Fruit fly (Drosophila melanogaster) whole organism, embryonic: ENCODE data around the gene wda.
A peak's percentile ranks its signal among the peaks of the same experiment; 100 is the strongest.

Experiments used
- Bteb2 ChIP-seq: fragments of 200-800 bp; sonication (Bioruptor generic); optimal IDR thresholded peaks from 2 replicates; lab custom pipeline; 2016; ENCODE audit warnings: missing biosample characterization, missing genetic modification characterization
- CG10274 ChIP-seq: fragments of 200-800 bp; sonication (Bioruptor generic); optimal IDR thresholded peaks from 3 replicates; lab custom pipeline; 2017; ENCODE audit warnings: missing biosample characterization, mild to moderate bottlenecking, missing genetic modification characterization
- CG10462 ChIP-seq: fragments of 200-800 bp; sonication (Bioruptor generic); optimal IDR thresholded peaks from 2 replicates; lab custom pipeline; 2016; ENCODE audit warnings: missing biosample characterization, missing genetic modification characterization
- CG11085 ChIP-seq: fragments of 200-800 bp; sonication (Bioruptor generic); IDR thresholded peaks from 2 replicates; pipeline ENCODE4 v1.3.6; 2022; ENCODE audit warnings: missing biosample characterization, missing genetic modification characterization
- CG11560 ChIP-seq: fragments of 200-800 bp; sonication (Bioruptor generic); IDR thresholded peaks from 3 replicates; pipeline ENCODE4 v1.3.6; 2022; ENCODE audit warnings: missing biosample characterization, missing genetic modification characterization
- CG12071 ChIP-seq: fragments of 200-800 bp; sonication (Bioruptor generic); optimal IDR thresholded peaks from 3 replicates; lab custom pipeline; 2018; ENCODE audit warnings: missing biosample characterization, mild to moderate bottlenecking, missing genetic modification characterization
- CG12104 ChIP-seq: fragments of 200-800 bp; sonication (Bioruptor generic); optimal IDR thresholded peaks from 3 replicates; lab custom pipeline; 2016; ENCODE audit warnings: missing biosample characterization, missing genetic modification characterization
- CG12659 ChIP-seq: fragments of 200-800 bp; sonication (Bioruptor generic); optimal IDR thresholded peaks from 3 replicates; lab custom pipeline; 2017; ENCODE audit warnings: mild to moderate bottlenecking, missing biosample characterization, missing genetic modification reagents, missing genetic modification characterization
- CG14014 ChIP-seq: fragments of 200-800 bp; sonication (Bioruptor generic); IDR thresholded peaks from 2 replicates; pipeline ENCODE4 v1.3.6; 2022; ENCODE audit warnings: missing biosample characterization, missing genetic modification characterization
- CG14050 ChIP-seq: fragments of 200-800 bp; sonication (Bioruptor generic); IDR thresholded peaks from 3 replicates; pipeline ENCODE4 v1.3.6; 2022; ENCODE audit warnings: missing biosample characterization, missing genetic modification characterization
- CG14667 ChIP-seq: fragments of 200-800 bp; sonication (Bioruptor generic); IDR thresholded peaks from 2 replicates; pipeline ENCODE4 v1.3.6; 2022; ENCODE audit warnings: missing biosample characterization, missing genetic modification characterization
- CG34224 ChIP-seq: fragments of 200-800 bp; sonication (Bioruptor generic); IDR thresholded peaks from 3 replicates; pipeline ENCODE4 v1.3.6; 2022; ENCODE audit warnings: missing biosample characterization, missing genetic modification characterization; ENCODE audit not compliant: partially characterized antibody
- CG4360 ChIP-seq: fragments of 200-800 bp; sonication (Bioruptor generic); IDR thresholded peaks from 2 replicates; pipeline ENCODE4 v1.3.6; 2022; ENCODE audit warnings: missing biosample characterization, missing genetic modification characterization
- CG6175 ChIP-seq: fragments of 200-800 bp; sonication (Bioruptor generic); IDR thresholded peaks from 3 replicates; pipeline ENCODE4 v1.3.6; 2022; ENCODE audit warnings: missing biosample characterization, missing genetic modification characterization
- CG7357 ChIP-seq: fragments of 200-800 bp; sonication (Bioruptor generic); IDR thresholded peaks from 3 replicates; pipeline ENCODE4 v1.3.6; 2022; ENCODE audit warnings: missing biosample characterization, missing genetic modification characterization
- CG8478 ChIP-seq: fragments of >200 bp; optimal IDR thresholded peaks from 2 replicates; lab custom pipeline; 2018
- D19A ChIP-seq: fragments of 200-800 bp; optimal IDR thresholded peaks from 3 replicates; lab custom pipeline; 2019; ENCODE audit warnings: missing biosample characterization, mild to moderate bottlenecking, missing genetic modification characterization, moderate library complexity
- Doc3 ChIP-seq: fragments of 200-800 bp; sonication (Bioruptor generic); IDR thresholded peaks from 3 replicates; pipeline ENCODE4 v1.3.6; 2022; ENCODE audit warnings: missing biosample characterization, missing genetic modification characterization; ENCODE audit not compliant: partially characterized antibody
- Ets97D ChIP-seq: fragments of 200-800 bp; sonication (Bioruptor generic); optimal IDR thresholded peaks from 3 replicates; lab custom pipeline; 2016; ENCODE audit warnings: missing biosample characterization, missing genetic modification characterization
- Fer1 ChIP-seq: fragments of 200-800 bp; sonication (Bioruptor generic); optimal IDR thresholded peaks from 2 replicates; lab custom pipeline; 2017; ENCODE audit warnings: missing biosample characterization, mild to moderate bottlenecking, missing genetic modification characterization
- H15 ChIP-seq: fragments of 200-800 bp; sonication (Bioruptor generic); IDR thresholded peaks from 3 replicates; pipeline ENCODE4 v1.3.6; 2022; ENCODE audit warnings: missing biosample characterization, missing genetic modification characterization
- H2.0 ChIP-seq: fragments of 200-800 bp; sonication (Bioruptor generic); IDR thresholded peaks from 2 replicates; pipeline ENCODE4 v1.3.6; 2022; ENCODE audit warnings: missing biosample characterization, missing genetic modification characterization
- HHEX ChIP-seq: fragments of 200-800 bp; sonication (Bioruptor generic); optimal IDR thresholded peaks from 3 replicates; lab custom pipeline; 2017; ENCODE audit warnings: missing biosample characterization, mild to moderate bottlenecking, missing genetic modification characterization, missing genetic modification reagents
- HmgD ChIP-seq: fragments of 200-800 bp; sonication (Bioruptor generic); optimal IDR thresholded peaks from 3 replicates; lab custom pipeline; 2016; ENCODE audit warnings: missing biosample characterization, missing genetic modification characterization
- HmgZ ChIP-seq: fragments of 200-800 bp; sonication (Bioruptor generic); optimal IDR thresholded peaks from 2 replicates; lab custom pipeline; 2018; ENCODE audit warnings: missing biosample characterization, mild to moderate bottlenecking, missing genetic modification characterization
- Hmr ChIP-seq: fragments of 200-800 bp; sonication (Bioruptor generic); optimal IDR thresholded peaks from 3 replicates; lab custom pipeline; 2017; ENCODE audit warnings: mild to moderate bottlenecking, missing biosample characterization, missing genetic modification reagents, missing genetic modification characterization
- Lim3 ChIP-seq: fragments of 200-800 bp; sonication (Bioruptor generic); IDR thresholded peaks from 2 replicates; pipeline ENCODE4 v1.3.6; 2022; ENCODE audit warnings: missing biosample characterization, missing genetic modification characterization
- Nf-YC ChIP-seq: fragments of 200-800 bp; optimal IDR thresholded peaks from 3 replicates; lab custom pipeline; 2019; ENCODE audit warnings: missing biosample characterization, mild to moderate bottlenecking, missing genetic modification characterization, moderate library complexity
- PHDP ChIP-seq: fragments of 200-800 bp; sonication (Bioruptor generic); optimal IDR thresholded peaks from 3 replicates; lab custom pipeline; 2018; ENCODE audit warnings: missing biosample characterization, mild to moderate bottlenecking, missing genetic modification characterization, moderate library complexity
- Pdp1 ChIP-seq, 2 experiments: fragments of 200-800 bp; sonication (Bioruptor generic); optimal IDR thresholded peaks; 3 replicates each; lab custom pipeline; 2016; ENCODE audit warnings: missing biosample characterization in 2 of 2, missing genetic modification characterization in 2 of 2, mild to moderate bottlenecking in 1 of 2, moderate library complexity in 1 of 2
- Rfx ChIP-seq: fragments of 200-800 bp; sonication (Bioruptor generic); IDR thresholded peaks from 2 replicates; pipeline ENCODE4 v1.3.6; 2022; ENCODE audit warnings: missing biosample characterization, missing genetic modification characterization
- abd-A ChIP-seq: fragments of 200-800 bp; sonication (Bioruptor generic); optimal IDR thresholded peaks from 3 replicates; lab custom pipeline; 2019; ENCODE audit warnings: missing biosample characterization, mild to moderate bottlenecking, missing genetic modification characterization, moderate library complexity
- bowl ChIP-seq: fragments of 200-800 bp; sonication (Bioruptor generic); IDR thresholded peaks from 2 replicates; pipeline ENCODE4 v1.3.6; 2022; ENCODE audit warnings: missing biosample characterization, missing genetic modification characterization
- cas ChIP-seq: fragments of 200-800 bp; sonication (Bioruptor generic); IDR thresholded peaks from 2 replicates; pipeline ENCODE4 v1.3.6; 2022; ENCODE audit warnings: missing biosample characterization, missing genetic modification characterization
- cg ChIP-seq: fragments of 200-800 bp; sonication (Bioruptor generic); optimal IDR thresholded peaks from 3 replicates; lab custom pipeline; 2019; ENCODE audit warnings: missing biosample characterization, mild to moderate bottlenecking, missing genetic modification characterization, moderate library complexity
- crol ChIP-seq: fragments of 200-800 bp; sonication (Bioruptor generic); IDR thresholded peaks from 2 replicates; pipeline ENCODE4 v1.3.6; 2022; ENCODE audit warnings: missing biosample characterization, missing genetic modification characterization
- cwo ChIP-seq: fragments of 200-800 bp; sonication (Bioruptor generic); optimal IDR thresholded peaks from 3 replicates; lab custom pipeline; 2017; ENCODE audit warnings: missing biosample characterization, missing genetic modification characterization, mild to moderate bottlenecking, moderate library complexity, missing genetic modification reagents
- dimm ChIP-seq: fragments of 200-800 bp; sonication (Bioruptor generic); IDR thresholded peaks from 2 replicates; pipeline ENCODE4 v1.3.6; 2022; ENCODE audit warnings: missing biosample characterization, missing genetic modification characterization
- dm ChIP-seq: fragments of 200-800 bp; sonication (Bioruptor generic); optimal IDR thresholded peaks from 3 replicates; lab custom pipeline; 2016; ENCODE audit warnings: missing biosample characterization, missing genetic modification characterization
- ewg ChIP-seq: fragments of 200-800 bp; sonication (Bioruptor generic); optimal IDR thresholded peaks from 3 replicates; lab custom pipeline; 2017; ENCODE audit warnings: mild to moderate bottlenecking, missing biosample characterization, missing genetic modification reagents, missing genetic modification characterization
- gem ChIP-seq: fragments of 200-800 bp; sonication (Bioruptor generic); optimal IDR thresholded peaks from 2 replicates; lab custom pipeline; 2019; ENCODE audit warnings: missing biosample characterization, mild to moderate bottlenecking, missing genetic modification characterization, moderate library complexity
- grau ChIP-seq: fragments of 200-800 bp; optimal IDR thresholded peaks from 3 replicates; lab custom pipeline; 2019; ENCODE audit warnings: missing biosample characterization, mild to moderate bottlenecking, missing genetic modification characterization, moderate library complexity
- nau ChIP-seq: fragments of 200-800 bp; sonication (Bioruptor generic); optimal IDR thresholded peaks from 3 replicates; lab custom pipeline; 2017; ENCODE audit warnings: missing biosample characterization, mild to moderate bottlenecking, missing genetic modification characterization, missing genetic modification reagents
- nerfin-1 ChIP-seq: fragments of 200-800 bp; sonication (Bioruptor generic); optimal IDR thresholded peaks from 3 replicates; lab custom pipeline; 2019; ENCODE audit warnings: missing biosample characterization, mild to moderate bottlenecking, missing genetic modification characterization, moderate library complexity
- pfk ChIP-seq: fragments of 200-800 bp; sonication (Bioruptor generic); optimal IDR thresholded peaks from 2 replicates; lab custom pipeline; 2018; ENCODE audit warnings: missing biosample characterization, mild to moderate bottlenecking, missing genetic modification characterization, moderate library complexity
- repo ChIP-seq: fragments of 200-800 bp; sonication (Bioruptor generic); optimal IDR thresholded peaks from 2 replicates; lab custom pipeline; 2016; ENCODE audit warnings: missing biosample characterization, missing genetic modification characterization
- rib ChIP-seq: fragments of 200-800 bp; sonication (Bioruptor generic); IDR thresholded peaks from 2 replicates; pipeline ENCODE4 v1.3.6; 2022; ENCODE audit warnings: missing biosample characterization, missing genetic modification characterization
- sd ChIP-seq: fragments of 200-800 bp; sonication (Bioruptor generic); optimal IDR thresholded peaks from 3 replicates; lab custom pipeline; 2018; ENCODE audit warnings: missing biosample characterization, mild to moderate bottlenecking, missing genetic modification characterization, moderate library complexity
- slbo ChIP-seq: fragments of 200-800 bp; sonication (Bioruptor generic); IDR thresholded peaks from 2 replicates; pipeline ENCODE4 v1.3.6; 2022; ENCODE audit warnings: missing biosample characterization, missing genetic modification characterization
- ssp ChIP-seq: fragments of 200-800 bp; sonication (Bioruptor generic); IDR thresholded peaks from 2 replicates; pipeline ENCODE4 v1.3.6; 2022; ENCODE audit warnings: missing biosample characterization, missing genetic modification characterization
- stc ChIP-seq: fragments of 200-800 bp; sonication (Bioruptor generic); IDR thresholded peaks from 2 replicates; pipeline ENCODE4 v1.3.6; 2022; ENCODE audit warnings: missing biosample characterization, missing genetic modification characterization

The wda gene

dm6 chr3R:23251256-23251655 lies 6.6 kb downstream of the wda start, which contains the start of the genes Rad60 and EloA (continued):
- peak; percentile 64 for TF ChIP-seq CG34224 (GFP tag; lab: Robert Waterston, UW)
- TF ChIP-seq CG4360 (GFP tag; lab: Robert Waterston, UW), result no peak
- TF ChIP-seq CG11560 (tag; lab: Robert Waterston, UW), result no peak
- peak; percentile 69 for TF ChIP-seq H2.0 (GFP tag; lab: Robert Waterston, UW)
- peak; percentile 68 for TF ChIP-seq cas (GFP tag; lab: Robert Waterston, UW)
- TF ChIP-seq Pdp1 (GFP tag; optimal IDR thresholded peaks at IDR 0.05; lab: Kevin White, UChicago), result peak in 1 of 2 experiments; percentile 81
- TF ChIP-seq Doc3 (GFP tag; lab: Robert Waterston, UW), result peak; percentile 69; the same call in 2 of the 3 replicates
- no peak for TF ChIP-seq stc (GFP tag; lab: Robert Waterston, UW)
- TF ChIP-seq cg, result peak; percentile 42
- peak; percentile 71 for TF ChIP-seq PHDP (tag; lab: Kevin White, UChicago)
- peak; percentile 45 for TF ChIP-seq CG10462 (GFP tag; lab: Kevin White, UChicago)
- no peak for TF ChIP-seq CG6175 (GFP tag; lab: Robert Waterston, UW)
- TF ChIP-seq repo (GFP tag; lab: Kevin White, UChicago), result peak; percentile 71
- peak; percentile 80 for TF ChIP-seq nau
- TF ChIP-seq Lim3 (GFP tag; lab: Robert Waterston, UW), result no peak
- TF ChIP-seq grau (tag; lab: Kevin White, UChicago), result peak; percentile 71
- peak; percentile 65 for TF ChIP-seq Nf-YC (tag; lab: Kevin White, UChicago)
- TF ChIP-seq ssp, result peak; percentile 27; the same call in 1 of the 2 replicates
- peak; percentile 89 for TF ChIP-seq Ets97D
- TF ChIP-seq CG14050 (GFP tag; lab: Robert Waterston, UW), result no peak; the same call in 2 of the 3 replicates
- peak; percentile 53 for TF ChIP-seq nerfin-1 (tag; lab: Kevin White, UChicago)
- TF ChIP-seq sd, result peak; percentile 25
- no peak for TF ChIP-seq CG11085
- no peak for TF ChIP-seq dimm (GFP tag; lab: Robert Waterston, UW)
- peak; percentile 46 for TF ChIP-seq CG14014
- 0 out of 2 replicates have a peak, but pooled peaks have one; percentile 9 for TF ChIP-seq rib (GFP tag; lab: Robert Waterston, UW)
- no peak for TF ChIP-seq CG8478
- TF ChIP-seq CG12104 (GFP tag; lab: Kevin White, UChicago), result peak; percentile 55
- peak; percentile 80 for TF ChIP-seq slbo (GFP tag; lab: Robert Waterston, UW)
- no peak for TF ChIP-seq abd-A
- TF ChIP-seq H15 (GFP tag; lab: Robert Waterston, UW), result peak; percentile 33; the same call in 1 of the 3 replicates
- peak; percentile 91 for TF ChIP-seq HmgZ (tag; lab: Kevin White, UChicago)

DNA sequence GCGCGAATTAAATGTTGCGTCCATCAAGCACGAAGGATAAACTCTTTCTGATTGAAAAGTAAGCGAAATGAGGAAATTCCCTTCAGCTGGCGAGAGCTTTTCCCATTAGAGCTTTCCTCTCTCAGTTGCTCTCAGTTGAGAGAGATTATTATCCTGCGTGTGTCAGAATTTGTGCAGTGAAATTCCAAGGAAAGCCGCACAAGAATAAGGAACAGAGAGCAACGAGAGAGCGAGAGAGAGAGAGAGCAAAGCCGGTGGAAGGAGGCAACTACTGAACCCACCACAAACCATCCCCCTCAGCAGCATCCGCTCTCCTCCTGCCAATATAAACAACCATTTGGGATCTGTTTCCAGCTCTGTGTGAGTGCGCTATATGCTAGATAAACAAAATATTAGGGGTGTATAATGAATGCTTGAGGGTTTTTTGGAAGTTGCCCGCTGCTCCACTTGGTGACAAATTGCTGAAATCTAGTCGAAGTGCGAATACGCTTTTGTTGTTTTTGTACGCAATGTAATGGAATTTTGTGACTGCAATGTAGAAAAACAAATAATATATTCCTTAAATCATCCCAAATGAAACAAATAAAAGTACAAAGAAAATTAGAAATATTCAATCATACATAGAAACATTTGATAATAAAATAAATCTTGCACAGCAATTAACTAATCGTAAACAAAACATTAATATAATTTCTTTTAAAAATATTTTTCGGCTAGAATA lies 8.9 kb downstream of the wda start, which contains the start of gene CG4467:
Gene CG4467, minus strand, starts transcription at position 51 of the 721 bp plus-strand sequence.
- TF ChIP-seq HmgD (peak; percentile 25), CG12071 (GFP tag; lab: Kevin White, UChicago) (peak; percentile 49), Nf-YC (tag; lab: Kevin White, UChicago) (no peak), CG7357 (no peak), Hmr (GFP tag; lab: Kevin White, UChicago) (peak; percentile 29), pfk (GFP tag; lab: Kevin White, UChicago) (peak; percentile 6), cwo (GFP tag; lab: Kevin White, UChicago) (no peak), CG10274 (GFP tag; lab: Kevin White, UChicago) (peak; percentile 14), Bteb2 (GFP tag; lab: Kevin White, UChicago) (no peak), bowl (GFP tag; lab: Robert Waterston, UW) (no peak), Fer1 (GFP tag; lab: Kevin White, UChicago) (peak; percentile 29), ewg (GFP tag; lab: Kevin White, UChicago) (peak; percentile 30), crol (GFP tag; lab: Robert Waterston, UW) (peak; percentile 61; the same call in 1 of the 2 replicates), HHEX (GFP tag; lab: Kevin White, UChicago) (no peak), Rfx (GFP tag; lab: Robert Waterston, UW) (peak; percentile 5; the same call in 1 of the 2 replicates), gem (tag; lab: Kevin White, UChicago) (peak; percentile 27), D19A (tag; lab: Kevin White, UChicago) (peak; percentile 97), CG14667 (GFP tag; lab: Robert Waterston, UW) (no peak), CG12659 (GFP tag; lab: Kevin White, UChicago) (peak; percentile 18), dm (GFP tag; lab: Kevin White, UChicago) (no peak)
